Fruit fly (Drosophila melanogaster): ENCODE measurements around the gene Nrg.

The Nrg gene

dm6 chrX:8492849-8493248 lies 24.3 kb upstream of the Nrg start (continued):
- TF ChIP-seq sna (GFP tag; IDR thresholded peaks at IDR 0.05; ENCODE audit: partially characterized antibody) (no peak), HmgD (GFP tag; optimal IDR thresholded peaks at IDR 0.05) (no peak), CG33213 (GFP tag; optimal IDR thresholded peaks at IDR 0.05) (no peak), phol (tag; optimal IDR thresholded peaks at IDR 0.05) (peak; percentile 82), Ravus (GFP tag; IDR thresholded peaks at IDR 0.05) (peak; percentile 64), Dad (GFP tag; optimal IDR thresholded peaks at IDR 0.05) (peak; percentile 26), CG6765 (GFP tag; optimal IDR thresholded peaks at IDR 0.05) (no peak), Lhr (GFP tag; optimal IDR thresholded peaks at IDR 0.05) (peak; percentile 43), hbn (GFP tag; IDR thresholded peaks at IDR 0.05; ENCODE audit: partially characterized antibody) (no peak), Oli (tag; optimal IDR thresholded peaks at IDR 0.05) (peak; percentile 86), CG1602 (GFP tag; optimal IDR thresholded peaks at IDR 0.05) (peak; percentile 47), CG2678 (tag; optimal IDR thresholded peaks at IDR 0.05) (peak; percentile 82), Eip74EF (GFP tag; optimal IDR thresholded peaks at IDR 0.05) (peak in 1 of 2 experiments; percentile 65), sc (optimal IDR thresholded peaks at IDR 0.05) (no peak), sc (GFP tag; optimal IDR thresholded peaks at IDR 0.05) (peak; percentile 59), Neu2 (GFP tag; optimal IDR thresholded peaks at IDR 0.05; ENCODE audit: borderline replicate concordance) (no peak), croc (GFP tag; conservative IDR thresholded peaks at IDR 0.05) (peak; percentile 68), bcd (GFP tag; optimal IDR thresholded peaks at IDR 0.05) (peak; percentile 56), az2 (GFP tag; optimal IDR thresholded peaks at IDR 0.05) (peak; percentile 80), slp2 (GFP tag; optimal IDR thresholded peaks at IDR 0.05) (no peak), chm (GFP tag; IDR thresholded peaks at IDR 0.05) (peak; percentile 80; the same call in 1 of the 2 replicates), vnd (GFP tag; IDR thresholded peaks at IDR 0.05; ENCODE audit: partially characterized antibody) (no peak), B-H2 (GFP tag; optimal IDR thresholded peaks at IDR 0.05) (no peak), ac (GFP tag; optimal IDR thresholded peaks at IDR 0.05) (no peak), CG13123 (GFP tag; optimal IDR thresholded peaks at IDR 0.05) (peak; percentile 41), BEAF-32 (GFP tag; optimal IDR thresholded peaks at IDR 0.05) (no peak), CG9797 (GFP tag; optimal IDR thresholded peaks at IDR 0.05) (no peak), Abd-B (GFP tag; optimal IDR thresholded peaks at IDR 0.05) (peak; percentile 68), psq (GFP tag; optimal IDR thresholded peaks at IDR 0.05) (peak; percentile 5), CG3163 (GFP tag; optimal IDR thresholded peaks at IDR 0.05) (no peak), Dref (GFP tag; IDR thresholded peaks at IDR 0.05) (no peak), TFAM (GFP tag; optimal IDR thresholded peaks at IDR 0.05) (peak; percentile 6), CG15011 (GFP tag; optimal IDR thresholded peaks at IDR 0.05) (no peak), CG4282 (GFP tag; optimal IDR thresholded peaks at IDR 0.05) (no peak), CG2875 (GFP tag; optimal IDR thresholded peaks at IDR 0.05) (peak; percentile 78), Bdp1 (GFP tag; optimal IDR thresholded peaks at IDR 0.05) (no peak), CG4707 (GFP tag; optimal IDR thresholded peaks at IDR 0.05) (peak; percentile 49), bowl (GFP tag; IDR thresholded peaks at IDR 0.05) (peak; percentile 78), CG18599 (GFP tag; optimal IDR thresholded peaks at IDR 0.05) (peak; percentile 54), pfk (GFP tag; optimal IDR thresholded peaks at IDR 0.05) (no peak), lbe (GFP tag; optimal IDR thresholded peaks at IDR 0.05) (peak; percentile 15), CG3407 (GFP tag; optimal IDR thresholded peaks at IDR 0.05) (peak; percentile 62), grau (tag; optimal IDR thresholded peaks at IDR 0.05) (peak; percentile 67), Mrtf (GFP tag; IDR thresholded peaks at IDR 0.05) (peak; percentile 79), stc (GFP tag; IDR thresholded peaks at IDR 0.05) (peak; percentile 88), fd64A (GFP tag; optimal IDR thresholded peaks at IDR 0.05) (peak; percentile 64), Deaf1 (tag; optimal IDR thresholded peaks at IDR 0.05) (peak; percentile 20), CG11695 (GFP tag; IDR thresholded peaks at IDR 0.05) (peak; percentile 68; the same call in 2 of the 3 replicates), Drgx (GFP tag; IDR thresholded peaks at IDR 0.05) (peak; percentile 88), nerfin-1 (tag; optimal IDR thresholded peaks at IDR 0.05) (peak; percentile 72), pnt (GFP tag; optimal IDR thresholded peaks at IDR 0.05) (no peak)
